Worm (Caenorhabditis elegans) whole organism, L4 larva: ENCODE results near the gene ZC21.10.

Experiments used
- F26F4.8 ChIP-seq: fragments of 200-800 bp; sonication (Bioruptor generic); conservative IDR thresholded peaks from 2 replicates; pipeline ENCODE4 v1.3.6; 2022; ENCODE audit warnings: missing genetic modification characterization, missing compliant biosample characterization
- F37D6.2 ChIP-seq: sonication (generic microtip); optimal IDR thresholded peaks from 2 replicates; lab custom pipeline; 2016; ENCODE audit warnings: mild to moderate bottlenecking, missing genetic modification characterization, missing compliant biosample characterization
- F44E2.7 ChIP-seq: fragments of 200-800 bp; sonication (Bioruptor generic); IDR thresholded peaks from 2 replicates; pipeline ENCODE4 v2.1.2; 2022; ENCODE audit warnings: missing genetic modification characterization, missing compliant biosample characterization
- R02D3.7 ChIP-seq: fragments of 150-350 bp; sonication (generic microtip); optimal IDR thresholded peaks from 3 replicates; lab custom pipeline; 2014; ENCODE audit warnings: missing biosample characterization, missing genetic modification characterization
- T20F7.1 ChIP-seq: fragments of 200-800 bp; sonication (Bioruptor generic); optimal IDR thresholded peaks from 2 replicates; lab custom pipeline; 2018; ENCODE audit warnings: mild to moderate bottlenecking, missing genetic modification characterization, missing compliant biosample characterization
- T26A8.4 ChIP-seq: fragments of 200-800 bp; sonication (Bioruptor generic); IDR thresholded peaks from 2 replicates; pipeline ENCODE4 v1.3.6; 2022; ENCODE audit warnings: missing genetic modification characterization, missing compliant biosample characterization
- Y105C5A.15 ChIP-seq: fragments of 200-800 bp; sonication (Bioruptor generic); IDR thresholded peaks from 2 replicates; pipeline ENCODE4 v1.3.6; 2022; ENCODE audit warnings: missing genetic modification characterization, missing compliant biosample characterization
- ZK546.5 ChIP-seq, 2 experiments: sonication (generic microtip); optimal IDR thresholded peaks; 2 replicates each; lab custom pipeline; 2017; ENCODE audit warnings: missing biosample characterization in 2 of 2, missing genetic modification characterization in 2 of 2
- aha-1 ChIP-seq: fragments of 150-350 bp; peaks from one replicate; lab custom pipeline; 2014; ENCODE audit warnings: missing biosample characterization, missing genetic modification characterization
- ama-1 ChIP-seq: fragments of 150-350 bp; optimal IDR thresholded peaks from 2 replicates; lab custom pipeline; 2014; ENCODE audit warnings: inconsistent platforms, mixed read lengths
- ceh-32 ChIP-seq: sonication (generic microtip); optimal IDR thresholded peaks from 2 replicates; lab custom pipeline; 2016; ENCODE audit warnings: mild to moderate bottlenecking, missing genetic modification characterization, missing compliant biosample characterization; ENCODE audit not compliant: poor library complexity
- ceh-44 ChIP-seq: fragments of 200-800 bp; sonication (Bioruptor generic); IDR thresholded peaks from 2 replicates; pipeline ENCODE4 v1.3.6; 2022; ENCODE audit warnings: missing genetic modification reagents, missing genetic modification characterization, missing compliant biosample characterization
- cey-2 ChIP-seq: sonication (generic microtip); optimal IDR thresholded peaks from 3 replicates; lab custom pipeline; 2017; ENCODE audit warnings: missing genetic modification characterization, mild to moderate bottlenecking, missing compliant biosample characterization, antibody characterized with exemption, borderline replicate concordance; ENCODE audit not compliant: insufficient read depth
- dmd-8 ChIP-seq: fragments of 200-800 bp; sonication (Bioruptor generic); IDR thresholded peaks from 2 replicates; pipeline ENCODE4 v1.3.6; 2022; ENCODE audit warnings: missing genetic modification characterization, missing compliant biosample characterization
- egl-43 ChIP-seq: fragments of 200-800 bp; sonication (Bioruptor generic); IDR thresholded peaks from 2 replicates; pipeline ENCODE4 v1.3.6; 2022; ENCODE audit warnings: missing genetic modification reagents, missing genetic modification characterization, missing compliant biosample characterization
- hif-1 ChIP-seq, 2 experiments: sonication (generic microtip); optimal IDR thresholded peaks; 2 replicates each; lab custom pipeline; 2016 to 2017; ENCODE audit warnings: missing compliant biosample characterization in 2 of 2, missing genetic modification characterization in 2 of 2, missing genetic modification reagents in 2 of 2, missing genotype in 2 of 2, mild to moderate bottlenecking in 1 of 2
- hlh-11 ChIP-seq: fragments of 200-800 bp; sonication (Bioruptor generic); optimal IDR thresholded peaks from 2 replicates; lab custom pipeline; 2018; ENCODE audit warnings: mild to moderate bottlenecking, missing genetic modification characterization, missing compliant biosample characterization
- hlh-30 ChIP-seq: sonication (generic microtip); optimal IDR thresholded peaks from 2 replicates; lab custom pipeline; 2017; ENCODE audit warnings: antibody characterized with exemption, mild to moderate bottlenecking, missing genetic modification characterization, missing compliant biosample characterization; ENCODE audit not compliant: insufficient read depth
- hmg-1.1 ChIP-seq: fragments of 200-800 bp; sonication (Bioruptor generic); IDR thresholded peaks from 2 replicates; pipeline ENCODE4 v1.3.6; 2022; ENCODE audit warnings: missing genetic modification reagents, missing genetic modification characterization, missing compliant biosample characterization
- jun-1 ChIP-seq: fragments of 150-350 bp; optimal IDR thresholded peaks from 2 replicates; lab custom pipeline; 2014; ENCODE audit warnings: missing biosample characterization, missing genetic modification reagents, missing genetic modification characterization
- lim-7 ChIP-seq: fragments of 200-800 bp; sonication (Bioruptor generic); IDR thresholded peaks from 2 replicates; pipeline ENCODE4 v1.3.6; 2022; ENCODE audit warnings: missing genetic modification characterization, missing compliant biosample characterization
- lin-15B ChIP-seq: fragments of 150-350 bp; sonication (generic microtip); optimal IDR thresholded peaks from 3 replicates; lab custom pipeline; 2014; ENCODE audit warnings: missing biosample characterization, missing genetic modification characterization
- lin-29 ChIP-seq: fragments of 200-800 bp; sonication (Bioruptor generic); IDR thresholded peaks from 2 replicates; pipeline ENCODE4 v1.3.6; 2022; ENCODE audit warnings: missing genetic modification reagents, missing genetic modification characterization, missing compliant biosample characterization
- madf-9 ChIP-seq: fragments of 200-800 bp; sonication (Bioruptor generic); conservative IDR thresholded peaks from 2 replicates; pipeline ENCODE4 v1.3.6; 2022; ENCODE audit warnings: missing genetic modification reagents, missing genetic modification characterization, missing compliant biosample characterization
- nhr-10 ChIP-seq: fragments of 150-350 bp; optimal IDR thresholded peaks from 2 replicates; lab custom pipeline; 2014; ENCODE audit warnings: missing biosample characterization, missing genetic modification characterization
- pha-4 ChIP-seq, 2 experiments: fragments of 150-350 bp in 1 of 2; fragments of 200-800 bp in 1 of 2; sonication (Bioruptor generic) in 1 of 2; IDR thresholded peaks in 1 of 2; optimal IDR thresholded peaks in 1 of 2; 2 replicates each; pipeline versions ENCODE4 v1.3.6 to Lab custom; 2014 to 2022; ENCODE audit warnings: missing genetic modification characterization in 2 of 2, missing genetic modification reagents in 2 of 2, missing biosample characterization in 1 of 2, missing compliant biosample characterization in 1 of 2
- pqm-1 ChIP-seq: sonication (generic microtip); optimal IDR thresholded peaks from 2 replicates; lab custom pipeline; 2017; ENCODE audit warnings: missing biosample characterization, missing genetic modification characterization
- skn-1 ChIP-seq: fragments of 150-350 bp; optimal IDR thresholded peaks from 2 replicates; lab custom pipeline; 2014; ENCODE audit warnings: missing biosample characterization, missing genetic modification characterization
- spr-1 ChIP-seq: sonication (generic microtip); optimal IDR thresholded peaks from 2 replicates; lab custom pipeline; 2016; ENCODE audit warnings: mild to moderate bottlenecking, missing genetic modification characterization, missing compliant biosample characterization
- spr-3 ChIP-seq: fragments of 200-800 bp; sonication (Bioruptor generic); optimal IDR thresholded peaks from 2 replicates; lab custom pipeline; 2018; ENCODE audit warnings: mild to moderate bottlenecking, missing genetic modification characterization, missing compliant biosample characterization
- unc-39 ChIP-seq: sonication (generic microtip); optimal IDR thresholded peaks from 2 replicates; lab custom pipeline; 2017; ENCODE audit warnings: missing biosample characterization, missing genetic modification characterization
- unc-62 ChIP-seq, 3 experiments: fragments of 150-350 bp in 1 of 3; sonication (generic microtip); optimal IDR thresholded peaks in 2 of 3; peaks in 1 of 3; 1 replicate in 1 of 3; 2 replicates in 2 of 3; lab custom pipeline; 2014 to 2017; ENCODE audit warnings: missing biosample characterization in 3 of 3, missing genetic modification characterization in 3 of 3, missing genetic modification reagents in 3 of 3, missing genotype in 1 of 3

Gene ZC21.10

ce11 chrIII:8512279-8512942 is 17.5 kb upstream of the ZC21.10 start:
- TF ChIP-seq egl-43 (GFP tag; lab: Robert Waterston, UW) (0 out of 2 replicates have a peak, but pooled peaks have one; percentile 32), cey-2 (tag; lab: Kevin White, UChicago) (no peak), hlh-30 (tag; lab: Kevin White, UChicago) (peak; percentile 2), F44E2.7 (no peak)

DNA sequence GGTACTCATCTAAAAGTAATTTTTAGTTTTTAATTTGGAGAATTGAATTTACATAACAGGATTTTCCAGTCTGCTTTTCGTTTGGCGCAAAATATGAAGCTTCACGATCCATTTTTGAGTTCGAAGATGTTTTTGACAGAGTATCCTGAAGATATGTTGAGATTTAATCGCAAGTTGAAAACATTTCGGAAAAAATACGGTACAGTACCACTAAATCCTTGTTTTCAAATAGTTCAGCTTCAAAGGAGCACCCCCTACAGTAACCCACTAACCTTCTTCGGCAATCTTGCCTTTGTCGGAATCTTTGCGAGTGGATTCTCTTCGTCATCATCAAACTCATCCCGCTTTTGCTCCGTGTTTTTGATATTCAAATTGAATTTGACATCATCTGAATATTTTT is 10.9 kb upstream of the ZC21.10 start:
- TF ChIP-seq egl-43 (GFP tag; lab: Robert Waterston, UW), result 0 out of 2 replicates have a peak, but pooled peaks have one; percentile 11
- no peak for TF ChIP-seq hif-1 (tag; optimal IDR thresholded peaks at IDR 0.05; lab: Kevin White, UChicago)
- peak; percentile 38 for TF ChIP-seq aha-1 (tag; lab: Kevin White, UChicago)
- TF ChIP-seq ZK546.5 (tag; optimal IDR thresholded peaks at IDR 0.05; lab: Kevin White, UChicago), result no peak
- no peak for TF ChIP-seq lin-29
- peak; percentile 34; the same call in 1 of the 2 replicates for TF ChIP-seq T26A8.4 (GFP tag; lab: Robert Waterston, UW)
- TF ChIP-seq jun-1 (tag; lab: Kevin White, UChicago), result peak; percentile 66
- TF ChIP-seq ama-1 (lab: Kevin White, UChicago), result peak; percentile 58
- TF ChIP-seq hmg-1.1, result 0 out of 2 replicates have a peak, but pooled peaks have one; percentile 12
- TF ChIP-seq, all 104 proteins: peak for 6

DNA sequence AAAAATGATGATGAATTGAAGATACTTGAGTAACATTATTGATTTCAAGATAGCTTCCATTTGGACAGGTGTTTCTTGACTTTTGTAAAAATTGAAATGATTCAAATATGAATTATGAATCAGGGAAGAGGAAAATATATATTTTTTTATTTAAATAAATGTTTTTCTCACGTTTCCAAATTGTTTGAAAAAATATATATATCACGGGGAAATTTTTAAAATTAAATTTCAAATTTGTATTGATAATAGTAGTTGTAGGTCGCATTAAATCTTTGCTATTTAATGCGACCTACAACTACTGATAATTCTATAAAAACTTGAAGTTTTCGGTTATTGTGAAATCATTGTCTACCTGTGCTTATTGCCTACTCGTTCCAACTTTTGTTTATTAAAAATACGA is 10.0 kb upstream of the ZC21.10 start, which contains the start of gene ZC21.8:
Gene ZC21.8, minus strand, starts transcription at position 101 of the 400 bp plus-strand sequence.
- no peak for TF ChIP-seq madf-9 (GFP tag; lab: Robert Waterston, UW)
- TF ChIP-seq ceh-32 (tag; lab: Kevin White, UChicago), result no peak
- TF ChIP-seq unc-39 (tag; lab: Kevin White, UChicago), result no peak
- no peak for TF ChIP-seq spr-1 (tag; lab: Kevin White, UChicago)
- TF ChIP-seq hlh-11, result no peak
- TF ChIP-seq nhr-10, result no peak
- TF ChIP-seq ceh-44 (GFP tag; lab: Robert Waterston, UW), result no peak
- TF ChIP-seq pqm-1 (tag; lab: Kevin White, UChicago), result no peak
- TF ChIP-seq F26F4.8, result no peak
- TF ChIP-seq hlh-30 (tag; lab: Kevin White, UChicago), result no peak
- TF ChIP-seq T20F7.1 (GFP tag; lab: Kevin White, UChicago), result no peak
- no peak for TF ChIP-seq lin-15B (tag; lab: Kevin White, UChicago)
- TF ChIP-seq dmd-8, result no peak
- TF ChIP-seq, all 104 proteins: peak for 0

ce11 chrIII:8520589-8520988 is 9.3 kb upstream of the ZC21.10 start:
- TF ChIP-seq lim-7 (GFP tag; lab: Robert Waterston, UW) (no peak), Y105C5A.15 (GFP tag; lab: Robert Waterston, UW) (no peak), R02D3.7 (no peak), F44E2.7 (no peak), spr-3 (GFP tag; lab: Kevin White, UChicago) (no peak), F37D6.2 (tag; lab: Kevin White, UChicago) (no peak)

DNA sequence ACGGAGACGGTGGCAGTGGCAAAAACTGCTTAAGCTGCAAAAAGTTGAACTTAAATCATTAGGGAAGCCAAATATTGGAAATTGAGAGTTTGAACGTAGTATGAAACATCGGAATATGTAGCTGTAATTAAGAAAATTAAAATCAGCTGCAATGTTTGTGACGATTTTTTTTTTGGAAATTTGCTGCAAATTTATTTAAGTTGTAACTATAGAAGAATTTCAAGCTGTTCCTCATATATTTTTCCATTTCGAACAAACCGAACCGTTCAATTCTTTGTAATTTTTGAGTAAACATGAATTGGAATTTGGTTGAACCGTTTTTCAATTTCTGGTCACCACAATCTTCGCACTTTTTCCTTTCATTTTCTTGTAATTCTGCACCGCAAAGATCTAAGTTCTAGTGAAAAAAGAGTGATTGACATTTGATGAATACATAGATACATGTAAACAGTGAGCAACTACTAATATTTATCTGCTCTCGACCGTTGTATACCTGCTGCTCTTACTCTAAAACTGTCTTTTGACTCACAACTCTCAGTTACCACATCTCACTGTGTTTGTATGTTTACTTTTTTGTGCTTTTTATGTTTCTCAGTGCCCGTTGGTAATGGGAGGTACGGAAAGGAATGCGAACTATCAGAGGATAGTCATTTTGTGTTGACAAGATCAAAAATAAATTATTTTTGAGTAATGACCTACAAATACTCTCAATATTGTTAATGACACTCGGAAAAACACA is 8.0 kb upstream of the ZC21.10 start:
- TF ChIP-seq aha-1 (tag; lab: Kevin White, UChicago), result peak; percentile 54
- TF ChIP-seq unc-62 (GFP tag; optimal IDR thresholded peaks at IDR 0.05 in 1 of 2; lab: Kevin White, UChicago), result peak in 1 of 2 experiments; percentile 93
- no peak for TF ChIP-seq unc-62 (tag; optimal IDR thresholded peaks at IDR 0.05; lab: Kevin White, UChicago)
- TF ChIP-seq skn-1 (tag; lab: Kevin White, UChicago), result no peak
- no peak for TF ChIP-seq pha-4 (GFP tag; IDR thresholded peaks at IDR 0.05; lab: Robert Waterston, UW)
- TF ChIP-seq pha-4 (tag; optimal IDR thresholded peaks at IDR 0.05; lab: Kevin White, UChicago), result peak; percentile 55
- TF ChIP-seq, all 104 proteins: peak for 3
